Worm (Caenorhabditis elegans) whole organism, L3 larva: ENCODE results near the gene C25G6.4.

Source experiments
- elt-2 ChIP-seq: sonication (generic microtip); optimal IDR thresholded peaks from 2 replicates; lab custom pipeline; 2016; ENCODE audit warnings: missing genetic modification reagents, mild to moderate bottlenecking, missing genetic modification characterization, missing compliant biosample characterization
- elt-3 ChIP-seq, 3 experiments: fragments of 150-350 bp in 1 of 3; sonication (generic microtip) in 2 of 3; optimal IDR thresholded peaks; 2 replicates in 2 of 3; 4 replicates in 1 of 3; lab custom pipeline; 2014 to 2017; ENCODE audit warnings: missing biosample characterization in 3 of 3, missing genetic modification characterization in 3 of 3
- fkh-10 ChIP-seq: sonication (generic microtip); optimal IDR thresholded peaks from 2 replicates; lab custom pipeline; 2017; ENCODE audit warnings: missing biosample characterization, missing genetic modification reagents, missing genetic modification characterization
- fos-1 ChIP-seq: fragments of 150-350 bp; optimal IDR thresholded peaks from 2 replicates; lab custom pipeline; 2014; ENCODE audit warnings: missing biosample characterization, missing genetic modification characterization
- lin-39 ChIP-seq: fragments of 150-350 bp; optimal IDR thresholded peaks from 2 replicates; lab custom pipeline; 2018; ENCODE audit warnings: missing biosample characterization, missing genetic modification reagents, missing genetic modification characterization
- skn-1 ChIP-seq: fragments of 150-350 bp; optimal IDR thresholded peaks from 2 replicates; lab custom pipeline; 2014; ENCODE audit warnings: missing biosample characterization, missing genetic modification characterization
- unc-62 ChIP-seq: fragments of 150-350 bp; sonication (generic microtip); optimal IDR thresholded peaks from 4 replicates; lab custom pipeline; 2014; ENCODE audit warnings: missing biosample characterization, missing genetic modification reagents, missing genetic modification characterization
- zag-1 ChIP-seq: fragments of 150-350 bp; optimal IDR thresholded peaks from 2 replicates; lab custom pipeline; 2014; ENCODE audit warnings: missing biosample characterization, missing genetic modification characterization

DNA sequence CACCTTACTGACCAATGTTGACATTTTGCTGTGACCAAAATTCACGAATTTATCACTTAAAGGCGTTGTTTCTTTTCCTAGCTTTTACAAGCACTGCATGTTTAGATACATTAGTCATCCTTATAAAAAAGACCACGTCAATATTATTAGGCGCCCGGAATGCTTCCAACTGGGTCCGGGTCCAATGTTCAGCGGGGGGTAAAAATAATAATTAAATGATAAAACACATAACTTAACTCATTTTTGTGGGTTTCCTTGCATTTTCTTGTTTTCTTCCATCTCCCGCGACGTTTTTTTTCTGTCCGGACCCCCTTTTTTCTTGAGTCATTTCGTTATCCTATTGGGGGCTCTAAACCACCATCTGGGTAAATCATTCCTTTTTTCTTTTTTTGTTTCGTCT is 43.8 kb upstream of the C25G6.4 start:
- TF ChIP-seq elt-2 (tag; lab: Kevin White, UChicago) (no peak), fkh-10 (GFP tag; lab: Kevin White, UChicago) (no peak), unc-62 (GFP tag; lab: Kevin White, UChicago) (no peak), fos-1 (no peak), zag-1 (tag; lab: Kevin White, UChicago) (no peak), lin-39 (no peak), skn-1 (no peak), elt-3 (tag; optimal IDR thresholded peaks at IDR 0.05; lab: Kevin White, UChicago) (no peak)
